Worm (Caenorhabditis elegans) whole organism, L1 larva: ENCODE measurements around the gene ist-1.

Source experiments
- fos-1 ChIP-seq: fragments of 150-350 bp; optimal IDR thresholded peaks from 2 replicates; lab custom pipeline; 2014; ENCODE audit warnings: missing biosample characterization, missing genetic modification characterization
- nhr-76 ChIP-seq: sonication (generic microtip); optimal IDR thresholded peaks from 2 replicates; lab custom pipeline; 2017; ENCODE audit warnings: missing biosample characterization, missing genetic modification characterization
- snpc-4 ChIP-seq: fragments of 150-350 bp; optimal IDR thresholded peaks from 2 replicates; lab custom pipeline; 2014; ENCODE audit warnings: missing biosample characterization, missing genetic modification characterization
- ztf-11 ChIP-seq, 2 experiments: sonication (generic microtip); optimal IDR thresholded peaks; 2 replicates each; lab custom pipeline; 2016 to 2017; ENCODE audit warnings: missing genetic modification characterization in 2 of 2, missing biosample characterization in 1 of 2, missing compliant biosample characterization in 1 of 2

DNA sequence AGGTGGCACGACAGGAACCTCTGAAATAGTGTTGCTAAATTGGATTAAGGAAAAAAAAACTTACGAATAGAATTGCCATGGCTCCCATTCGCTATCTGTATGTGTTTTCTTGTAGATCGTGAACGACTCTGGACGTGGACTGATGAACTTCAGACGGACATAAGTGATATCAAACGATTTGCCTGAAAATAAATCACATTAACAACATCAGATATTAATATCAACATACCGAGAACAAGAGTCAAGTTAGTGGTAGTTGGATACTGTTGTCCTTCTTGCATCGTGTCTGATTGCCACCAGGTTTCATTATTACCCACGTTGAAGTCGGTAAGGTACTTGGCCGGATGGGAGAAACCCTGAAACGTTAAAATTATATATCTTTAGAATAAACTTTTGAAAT, 23.2 kb downstream of the ist-1 start:
- no peak for TF ChIP-seq fos-1 (tag; lab: Kevin White, UChicago)
- no peak for TF ChIP-seq snpc-4 (tag; lab: Kevin White, UChicago)
- no peak for TF ChIP-seq ztf-11 (tag; optimal IDR thresholded peaks at IDR 0.05; lab: Kevin White, UChicago)
- TF ChIP-seq nhr-76 (tag; lab: Kevin White, UChicago) = no peak
